Fruit fly (Drosophila melanogaster) whole organism: ENCODE data around the gene Jhbp1.

Experiments used
- CG8478 ChIP-seq: fragments of >200 bp; optimal IDR thresholded peaks from 2 replicates; lab custom pipeline; 2018; ENCODE audit warnings: inconsistent platforms
- Dll ChIP-seq: fragments of >200 bp; optimal IDR thresholded peaks from 2 replicates; lab custom pipeline; 2017
- EcR ChIP-seq, 2 experiments: fragments of >200 bp; optimal IDR thresholded peaks; 2 replicates each; lab custom pipeline; 2017; ENCODE audit warnings: missing biosample characterization in 2 of 2, missing genetic modification characterization in 2 of 2, missing genetic modification reagents in 2 of 2
- pan ChIP-seq: fragments of >200 bp; optimal IDR thresholded peaks from 2 replicates; lab custom pipeline; 2017
- psq ChIP-seq: fragments of >200 bp; optimal IDR thresholded peaks from 2 replicates; lab custom pipeline; 2017
- usp ChIP-seq: fragments of >200 bp; optimal IDR thresholded peaks from 2 replicates; lab custom pipeline; 2017; ENCODE audit warnings: missing biosample characterization, missing genetic modification characterization, mixed read lengths

DNA sequence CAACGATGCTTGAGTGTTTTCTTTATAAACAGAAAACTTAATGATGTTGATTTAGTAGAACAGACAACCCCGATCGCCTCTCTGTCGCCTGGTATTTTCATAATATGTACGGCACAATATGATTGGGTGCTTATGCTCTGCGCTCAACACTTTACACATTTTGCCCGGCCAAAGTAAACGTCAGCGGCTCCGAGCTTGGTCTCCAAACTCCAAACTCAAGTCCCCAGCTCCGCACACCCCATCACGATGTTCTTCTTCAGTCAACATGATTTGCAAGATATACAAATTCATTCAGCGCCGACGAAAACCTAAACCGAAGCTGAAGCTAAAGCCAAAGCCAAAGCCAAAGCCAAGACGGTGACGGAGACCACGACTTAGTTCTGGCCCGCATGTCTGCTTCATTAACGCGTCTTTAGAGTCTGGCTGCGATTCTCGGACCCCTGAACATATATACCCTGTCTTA lies 10.1 kb downstream of the Jhbp1 start:
- TF ChIP-seq Dll (no peak), CG8478 (lab: Kevin White, UChicago) (no peak), usp (GFP tag; lab: Kevin White, UChicago) (no peak), psq (no peak), pan (lab: Kevin White, UChicago) (no peak), EcR (GFP tag; optimal IDR thresholded peaks at IDR 0.05; lab: Kevin White, UChicago) (no peak)
